Worm (Caenorhabditis elegans) whole organism, late embryonic: ENCODE data around the gene F34H10.1.

Experiments
- C08G9.2 ChIP-seq: sonication (generic microtip); optimal IDR thresholded peaks from 2 replicates; lab custom pipeline; 2016; ENCODE audit warnings: mild to moderate bottlenecking, missing genetic modification characterization, moderate library complexity, missing compliant biosample characterization
- ahr-1 ChIP-seq: sonication (generic microtip); optimal IDR thresholded peaks from 2 replicates; lab custom pipeline; 2016; ENCODE audit warnings: missing genetic modification characterization, missing compliant biosample characterization
- ama-1 ChIP-seq: fragments of 150-350 bp; optimal IDR thresholded peaks from 2 replicates; lab custom pipeline; 2014
- ceh-19 ChIP-seq: fragments of 200-800 bp; sonication (Bioruptor generic); optimal IDR thresholded peaks from 2 replicates; lab custom pipeline; 2018; ENCODE audit warnings: mild to moderate bottlenecking, missing genetic modification characterization, missing compliant biosample characterization
- ceh-2 ChIP-seq: sonication (generic microtip); optimal IDR thresholded peaks from 2 replicates; lab custom pipeline; 2016; ENCODE audit warnings: missing genotype, missing genetic modification characterization, missing compliant biosample characterization
- ceh-22 ChIP-seq: sonication (generic microtip); optimal IDR thresholded peaks from 2 replicates; lab custom pipeline; 2017; ENCODE audit warnings: missing biosample characterization, missing genetic modification characterization
- ceh-24 ChIP-seq: sonication (generic microtip); optimal IDR thresholded peaks from 2 replicates; lab custom pipeline; 2016; ENCODE audit warnings: mild to moderate bottlenecking, missing genetic modification characterization, missing compliant biosample characterization
- ceh-45 ChIP-seq: fragments of 200-800 bp; sonication (Bioruptor generic); IDR thresholded peaks from 2 replicates; pipeline ENCODE4 v1.3.6; 2022; ENCODE audit warnings: missing genetic modification reagents, missing genetic modification characterization, missing compliant biosample characterization
- ceh-6 ChIP-seq: fragments of 200-800 bp; sonication (Bioruptor generic); optimal IDR thresholded peaks from 2 replicates; lab custom pipeline; 2018; ENCODE audit warnings: mild to moderate bottlenecking, missing genetic modification characterization, missing compliant biosample characterization
- elt-2 ChIP-seq: sonication (generic microtip); optimal IDR thresholded peaks from 2 replicates; lab custom pipeline; 2016; ENCODE audit warnings: missing genetic modification reagents, missing genetic modification characterization, missing compliant biosample characterization
- elt-4 ChIP-seq: sonication (generic microtip); optimal IDR thresholded peaks from 2 replicates; lab custom pipeline; 2016; ENCODE audit warnings: missing genetic modification characterization, missing compliant biosample characterization
- ets-4 ChIP-seq: sonication (generic microtip); optimal IDR thresholded peaks from 2 replicates; lab custom pipeline; 2016; ENCODE audit warnings: missing genetic modification characterization, missing compliant biosample characterization
- eyg-1 ChIP-seq: sonication (generic microtip); optimal IDR thresholded peaks from 2 replicates; lab custom pipeline; 2016; ENCODE audit warnings: missing genotype, missing genetic modification characterization, missing compliant biosample characterization
- fax-1 ChIP-seq: sonication (generic microtip); optimal IDR thresholded peaks from 2 replicates; lab custom pipeline; 2016; ENCODE audit warnings: missing genotype, missing genetic modification characterization, missing compliant biosample characterization
- fkh-10 ChIP-seq: fragments of 150-350 bp; optimal IDR thresholded peaks from 2 replicates; lab custom pipeline; 2014; ENCODE audit warnings: missing biosample characterization, missing genetic modification reagents, missing genetic modification characterization
- fkh-6 ChIP-seq: sonication (generic microtip); optimal IDR thresholded peaks from 2 replicates; lab custom pipeline; 2016; ENCODE audit warnings: missing genetic modification characterization, missing compliant biosample characterization
- gmeb-2 ChIP-seq: sonication (generic microtip); optimal IDR thresholded peaks from 2 replicates; lab custom pipeline; 2016; ENCODE audit warnings: missing genetic modification characterization, inconsistent platforms, missing compliant biosample characterization
- hlh-30 ChIP-seq: sonication (generic microtip); optimal IDR thresholded peaks from 2 replicates; lab custom pipeline; 2017; ENCODE audit warnings: antibody characterized with exemption, missing genetic modification characterization, missing compliant biosample characterization; ENCODE audit not compliant: insufficient read depth
- hlh-6 ChIP-seq: sonication (generic microtip); optimal IDR thresholded peaks from 2 replicates; lab custom pipeline; 2016; ENCODE audit warnings: missing genotype, missing genetic modification characterization, missing compliant biosample characterization
- lim-6 ChIP-seq: sonication (generic microtip); optimal IDR thresholded peaks from 2 replicates; lab custom pipeline; 2016; ENCODE audit warnings: missing genetic modification characterization, missing compliant biosample characterization
- nhr-232 ChIP-seq: sonication (generic microtip); optimal IDR thresholded peaks from 2 replicates; lab custom pipeline; 2016; ENCODE audit warnings: missing genetic modification characterization, missing compliant biosample characterization
- npax-4 ChIP-seq: sonication (generic microtip); optimal IDR thresholded peaks from 2 replicates; lab custom pipeline; 2016; ENCODE audit warnings: missing genetic modification characterization, missing compliant biosample characterization
- odd-2 ChIP-seq: sonication (generic microtip); optimal IDR thresholded peaks from 2 replicates; lab custom pipeline; 2017; ENCODE audit warnings: antibody characterized with exemption, mild to moderate bottlenecking, missing genetic modification characterization, missing compliant biosample characterization
- pha-4 ChIP-seq: fragments of 150-350 bp; optimal IDR thresholded peaks from 2 replicates; lab custom pipeline; 2018; ENCODE audit warnings: missing biosample characterization, missing genetic modification reagents, missing genetic modification characterization
- sdc-2 ChIP-seq: sonication (generic microtip); optimal IDR thresholded peaks from 2 replicates; lab custom pipeline; 2016; ENCODE audit warnings: missing genotype, missing genetic modification characterization, missing compliant biosample characterization
- sox-2 ChIP-seq: fragments of 200-800 bp; sonication (Bioruptor generic); IDR thresholded peaks from 2 replicates; pipeline ENCODE4 v1.3.6; 2022; ENCODE audit warnings: missing genetic modification reagents, missing genetic modification characterization, missing compliant biosample characterization
- unc-3 ChIP-seq, 2 experiments: fragments of 200-800 bp in 1 of 2; sonication (Bioruptor generic) in 1 of 2; sonication (generic microtip) in 1 of 2; conservative IDR thresholded peaks in 1 of 2; optimal IDR thresholded peaks in 1 of 2; 2 replicates each; pipeline versions ENCODE4 v1.3.6 to Lab custom; 2016 to 2022; ENCODE audit warnings: missing compliant biosample characterization in 2 of 2, missing genetic modification characterization in 2 of 2, missing genetic modification reagents in 1 of 2
- unc-42 ChIP-seq: sonication (generic microtip); optimal IDR thresholded peaks from 2 replicates; lab custom pipeline; 2016; ENCODE audit warnings: missing genotype, missing genetic modification characterization, missing compliant biosample characterization
- unc-55 ChIP-seq: sonication (generic microtip); optimal IDR thresholded peaks from 2 replicates; lab custom pipeline; 2017; ENCODE audit warnings: missing biosample characterization, missing genetic modification reagents, missing genetic modification characterization
- ztf-16 ChIP-seq: sonication (generic microtip); optimal IDR thresholded peaks from 2 replicates; lab custom pipeline; 2017; ENCODE audit warnings: missing genetic modification characterization, missing compliant biosample characterization

F34H10.1 gene

DNA sequence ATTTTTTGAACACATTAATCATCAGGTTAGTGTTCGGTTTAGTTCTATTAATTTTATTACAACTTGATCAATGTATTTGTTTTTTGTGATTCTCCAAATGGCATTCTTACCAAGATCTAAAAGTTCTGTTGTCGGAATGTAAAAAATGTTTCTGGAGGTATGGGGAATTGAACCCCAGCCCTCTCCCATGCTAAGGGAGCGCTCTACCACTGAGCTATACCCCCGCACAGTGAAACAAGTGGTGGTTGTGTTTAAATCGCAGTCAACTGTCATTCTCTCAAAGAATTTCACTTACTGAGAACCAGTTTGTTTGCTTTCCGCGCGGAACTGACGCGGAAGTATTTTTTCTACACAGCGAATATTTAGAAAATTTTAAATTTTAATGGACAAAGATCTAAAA is 11.8 kb downstream of the F34H10.1 start (continued):
- TF ChIP-seq ahr-1 (tag; lab: Kevin White, UChicago) (peak; percentile 74), ceh-2 (peak; percentile 63), hlh-6 (tag; lab: Kevin White, UChicago) (peak; percentile 75), ztf-16 (tag; lab: Kevin White, UChicago) (peak; percentile 72), ceh-24 (peak; percentile 75), gmeb-2 (tag; lab: Kevin White, UChicago) (peak; percentile 82), elt-2 (peak; percentile 86), fax-1 (tag; lab: Kevin White, UChicago) (peak; percentile 77), C08G9.2 (peak; percentile 64), ets-4 (tag; lab: Kevin White, UChicago) (no peak), lim-6 (no peak), pha-4 (tag; lab: Kevin White, UChicago) (no peak), fkh-10 (GFP tag; lab: Kevin White, UChicago) (peak; percentile 67), hlh-30 (tag; lab: Kevin White, UChicago) (no peak), ama-1 (lab: Kevin White, UChicago) (no peak), npax-4 (tag; lab: Kevin White, UChicago) (peak; percentile 71), ceh-22 (no peak)

DNA sequence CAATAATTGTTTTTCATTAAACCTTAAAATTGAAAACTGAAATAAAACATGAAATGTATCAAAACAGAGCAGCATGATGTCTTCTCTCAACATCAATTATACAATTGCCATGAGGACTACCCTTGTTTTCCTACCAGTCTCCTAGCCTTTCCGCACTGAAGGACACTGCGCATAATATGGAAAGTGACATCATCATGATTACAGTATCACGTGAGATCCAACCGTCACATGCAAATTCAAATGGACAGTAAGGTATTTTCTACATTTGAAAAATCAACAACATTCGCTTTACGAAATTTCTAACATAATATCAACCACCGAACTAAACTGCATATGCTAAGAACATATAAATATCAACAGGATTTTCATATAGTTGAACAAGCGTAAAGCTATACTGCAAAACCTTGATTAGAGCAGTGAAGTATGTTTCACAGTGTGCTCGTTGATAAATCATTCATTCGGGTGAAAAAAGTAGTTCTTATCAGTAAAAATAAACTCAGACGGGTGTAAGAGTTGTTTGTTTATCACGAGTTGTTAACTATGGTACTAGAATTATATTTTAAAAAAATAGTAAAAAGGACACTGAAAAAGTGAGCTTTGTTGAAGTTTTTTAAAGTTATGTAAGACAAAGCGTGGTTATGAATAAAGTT is 13.0 kb downstream of the F34H10.1 start:
- TF ChIP-seq hlh-30 (tag; lab: Kevin White, UChicago) = peak; percentile 67
- no peak for TF ChIP-seq unc-3 (GFP tag; conservative IDR thresholded peaks at IDR 0.05; lab: Robert Waterston, UW)
- TF ChIP-seq unc-3 (tag; optimal IDR thresholded peaks at IDR 0.05; lab: Kevin White, UChicago) = no peak

DNA sequence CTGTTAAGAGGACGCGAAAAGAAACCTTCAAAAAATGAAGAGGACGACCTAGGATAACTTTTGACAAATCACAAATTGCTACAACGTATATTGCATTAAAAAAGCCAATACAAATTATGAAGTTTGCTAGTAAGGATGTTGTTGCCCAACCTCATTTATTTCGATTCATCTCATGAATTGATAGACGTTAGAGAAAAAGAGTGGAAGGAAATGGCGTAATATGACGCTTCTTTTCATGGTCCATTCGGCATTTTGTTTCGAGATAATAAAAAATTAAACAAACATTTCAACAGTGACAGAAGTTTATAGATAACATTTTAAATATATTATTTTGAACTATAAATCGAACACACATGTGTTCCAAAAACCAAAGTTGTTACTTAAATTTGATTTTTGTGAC is 15.0 kb downstream of the F34H10.1 start:
- TF ChIP-seq sox-2 (GFP tag; lab: Robert Waterston, UW) (no peak), fkh-6 (tag; lab: Kevin White, UChicago) (no peak), C08G9.2 (no peak)
- TF ChIP-seq, all 69 proteins: peak for 0

ce11 chrX:9642775-9643461 is 17.0 kb downstream of the F34H10.1 start:
- TF ChIP-seq ceh-6 (GFP tag; lab: Kevin White, UChicago) (no peak), elt-4 (tag; lab: Kevin White, UChicago) (no peak), sdc-2 (tag; lab: Kevin White, UChicago) (no peak), eyg-1 (tag; lab: Kevin White, UChicago) (no peak), ceh-24 (no peak), sox-2 (GFP tag; lab: Robert Waterston, UW) (no peak), ceh-45 (GFP tag; lab: Robert Waterston, UW) (no peak), nhr-232 (tag; lab: Kevin White, UChicago) (no peak), ceh-19 (GFP tag; lab: Kevin White, UChicago) (no peak), odd-2 (tag; lab: Kevin White, UChicago) (no peak), unc-55 (GFP tag; lab: Kevin White, UChicago) (no peak)

DNA sequence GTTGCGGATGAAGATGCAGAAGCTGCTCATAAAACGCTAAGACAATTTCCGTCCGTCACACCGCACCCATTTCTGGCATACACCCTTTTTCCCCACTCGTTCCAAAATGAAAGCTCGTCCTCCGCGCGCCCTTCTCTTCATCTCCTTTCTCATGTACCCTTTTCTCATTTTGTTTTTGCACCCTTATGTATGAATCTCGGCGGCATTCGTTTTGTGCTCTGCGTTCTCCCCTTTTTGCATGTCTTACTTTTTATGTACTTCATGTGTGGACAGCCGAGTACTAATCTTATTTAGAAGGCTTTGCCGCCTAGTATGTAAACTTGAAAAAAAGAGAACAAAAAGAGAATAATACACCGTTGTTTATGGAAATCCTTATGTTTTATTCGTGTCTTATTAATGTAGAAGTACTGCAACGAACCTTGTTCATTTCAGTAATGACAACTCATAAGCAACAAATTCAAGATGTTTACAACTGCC is 22.2 kb downstream of the F34H10.1 start, which contains the start of gene F34H10.4:
F34H10.4 (plus strand) TSS at position 427 of the 477 bp plus-strand sequence.
- TF ChIP-seq unc-42 (tag; lab: Kevin White, UChicago) (peak; percentile 62), elt-4 (tag; lab: Kevin White, UChicago) (no peak)
- TF ChIP-seq, all 69 proteins: peak for 1
